Fruit fly (Drosophila melanogaster): Measurements from ENCODE around the gene croc.

The croc gene

DNA sequence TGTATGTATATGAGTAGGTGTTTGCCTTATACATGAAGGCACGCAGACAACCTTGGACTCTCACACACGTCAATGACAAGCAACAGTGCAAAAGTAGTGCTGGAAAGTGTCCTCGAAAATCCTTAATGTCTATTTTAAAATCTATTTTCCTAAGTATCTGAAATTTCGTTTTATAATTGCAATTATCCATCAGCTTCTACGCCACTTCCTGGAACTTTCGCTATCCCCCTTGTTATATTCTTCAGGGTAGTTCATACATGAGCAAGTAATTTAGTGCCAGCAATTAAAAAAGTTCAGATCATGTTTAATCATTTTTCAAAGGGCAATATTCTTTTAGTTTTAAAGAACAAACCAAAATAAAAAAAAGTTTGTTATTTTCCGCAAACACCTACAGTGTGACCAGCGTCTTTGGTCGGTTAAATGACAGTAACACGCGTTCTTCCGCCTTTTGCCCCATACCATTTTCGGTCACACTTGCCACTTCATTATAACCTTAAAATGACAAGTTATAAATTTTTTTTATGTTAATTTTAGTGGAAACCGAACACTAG is 40.5 kb upstream of the croc start (continued):
- TF ChIP-seq sd (tag; optimal IDR thresholded peaks at IDR 0.05) = no peak
- TF ChIP-seq CG3281 (GFP tag; optimal IDR thresholded peaks at IDR 0.05) = peak; percentile 27
- TF ChIP-seq sima (GFP tag; optimal IDR thresholded peaks at IDR 0.05) = no peak
- no peak for TF ChIP-seq CG17186 (GFP tag; optimal IDR thresholded peaks at IDR 0.05)
- peak; percentile 42 for TF ChIP-seq BEAF-32 (GFP tag; optimal IDR thresholded peaks at IDR 0.05)
- no peak for TF ChIP-seq CG14441 (GFP tag; IDR thresholded peaks at IDR 0.05)
- no peak for TF ChIP-seq Eip74EF (GFP tag; optimal IDR thresholded peaks at IDR 0.05)
- TF ChIP-seq CG3163 (GFP tag; optimal IDR thresholded peaks at IDR 0.05) = no peak
- TF ChIP-seq CG11456 (GFP tag; IDR thresholded peaks at IDR 0.05) = no peak
- TF ChIP-seq trh (GFP tag; optimal IDR thresholded peaks at IDR 0.05) = no peak
- no peak for TF ChIP-seq CG6791 (GFP tag; IDR thresholded peaks at IDR 0.05; ENCODE audit: partially characterized antibody)
- TF ChIP-seq Hr51 (GFP tag; optimal IDR thresholded peaks at IDR 0.05) = peak in 1 of 2 experiments; percentile 24
- TF ChIP-seq CG7556 (GFP tag; optimal IDR thresholded peaks at IDR 0.05) = peak; percentile 8
- TF ChIP-seq Sry-β (GFP tag; optimal IDR thresholded peaks at IDR 0.05) = no peak
- TF ChIP-seq ATbp (GFP tag; optimal IDR thresholded peaks at IDR 0.05) = no peak
- TF ChIP-seq CG18262 (tag; optimal IDR thresholded peaks at IDR 0.05) = peak; percentile 10
- TF ChIP-seq lilli (GFP tag; optimal IDR thresholded peaks at IDR 0.05) = peak; percentile 38
- peak; percentile 73 for TF ChIP-seq Lhr (GFP tag; optimal IDR thresholded peaks at IDR 0.05)
- 0 out of 2 replicates have a peak, but pooled peaks have one; percentile 15 for TF ChIP-seq bbx (GFP tag; IDR thresholded peaks at IDR 0.05; ENCODE audit: partially characterized antibody)
- TF ChIP-seq E2f2 (GFP tag; IDR thresholded peaks at IDR 0.05) = peak; percentile 15; the same call in 1 of the 2 replicates
- TF ChIP-seq lmd (GFP tag; IDR thresholded peaks at IDR 0.05) = no peak
- no peak for TF ChIP-seq Awh (GFP tag; IDR thresholded peaks at IDR 0.05)
- peak; percentile 51 for TF ChIP-seq shn (GFP tag; optimal IDR thresholded peaks at IDR 0.05)
- TF ChIP-seq CG10654 (GFP tag; optimal IDR thresholded peaks at IDR 0.05) = no peak
- peak; percentile 38 for TF ChIP-seq CHES-1-like (GFP tag; optimal IDR thresholded peaks at IDR 0.05)
- TF ChIP-seq CG33213 (GFP tag; optimal IDR thresholded peaks at IDR 0.05) = peak; percentile 62
- TF ChIP-seq CG8089 (GFP tag; optimal IDR thresholded peaks at IDR 0.05) = no peak
- TF ChIP-seq Gug (GFP tag; IDR thresholded peaks at IDR 0.05) = no peak
- no peak for TF ChIP-seq Xrp1 (GFP tag; IDR thresholded peaks at IDR 0.05)
- no peak for TF ChIP-seq sisA (GFP tag; IDR thresholded peaks at IDR 0.05)
- no peak for TF ChIP-seq Stat92E (GFP tag; optimal IDR thresholded peaks at IDR 0.05)
- no peak for TF ChIP-seq E2f1 (GFP tag; IDR thresholded peaks at IDR 0.05)
- peak; percentile 27 for TF ChIP-seq Xbp1 (GFP tag; optimal IDR thresholded peaks at IDR 0.05)
- no peak for TF ChIP-seq CG5180 (GFP tag; optimal IDR thresholded peaks at IDR 0.05)
- no peak for TF ChIP-seq Fer2 (tag; optimal IDR thresholded peaks at IDR 0.05)
- no peak for TF ChIP-seq gce (GFP tag; IDR thresholded peaks at IDR 0.05)
- no peak for TF ChIP-seq crol (GFP tag; IDR thresholded peaks at IDR 0.05)
- TF ChIP-seq CG14014 (GFP tag; IDR thresholded peaks at IDR 0.05) = no peak
- TF ChIP-seq danr (GFP tag; IDR thresholded peaks at IDR 0.05) = no peak
- no peak for TF ChIP-seq Dad (GFP tag; optimal IDR thresholded peaks at IDR 0.05)
- TF ChIP-seq CG15269 (tag; optimal IDR thresholded peaks at IDR 0.05) = no peak
- TF ChIP-seq CG7987 (GFP tag; optimal IDR thresholded peaks at IDR 0.05) = no peak
- no peak for TF ChIP-seq Ravus (GFP tag; IDR thresholded peaks at IDR 0.05)
- TF ChIP-seq inv (GFP tag; IDR thresholded peaks at IDR 0.05; ENCODE audit: partially characterized antibody) = no peak
- TF ChIP-seq Dref (GFP tag; IDR thresholded peaks at IDR 0.05) = 0 out of 2 replicates have a peak, but pooled peaks have one; percentile 10
- TF ChIP-seq cad (GFP tag; optimal IDR thresholded peaks at IDR 0.05) = no peak
- TF ChIP-seq CG15601 (tag; optimal IDR thresholded peaks at IDR 0.05) = no peak
- peak; percentile 18 for TF ChIP-seq Hand (GFP tag; optimal IDR thresholded peaks at IDR 0.05)
- no peak for TF ChIP-seq CG10543 (GFP tag; optimal IDR thresholded peaks at IDR 0.05)
- TF ChIP-seq CG8478 (optimal IDR thresholded peaks at IDR 0.05) = no peak
